Fruit fly (Drosophila melanogaster): ENCODE results near the gene CG9286.

- no peak for TF ChIP-seq usp (GFP tag; optimal IDR thresholded peaks at IDR 0.05)
- TF ChIP-seq CG8478 (optimal IDR thresholded peaks at IDR 0.05), result no peak
These were observed 22.6 kb downstream of the CG9286 start for dm6 chr3R:13803185-13803887.
